Fruit fly (Drosophila melanogaster) whole organism, embryonic: ENCODE data around the gene CG44836.

ENCODE experiments used
- Bteb2 ChIP-seq: fragments of 200-800 bp; sonication (Bioruptor generic); optimal IDR thresholded peaks from 2 replicates; lab custom pipeline; 2016; ENCODE audit warnings: missing biosample characterization, missing genetic modification characterization
- CG17361 ChIP-seq: fragments of 200-800 bp; sonication (Bioruptor generic); IDR thresholded peaks from 3 replicates; pipeline ENCODE4 v1.3.6; 2022; ENCODE audit warnings: missing biosample characterization, missing genetic modification characterization
- CG17802 ChIP-seq: fragments of 200-800 bp; sonication (Bioruptor generic); optimal IDR thresholded peaks from 2 replicates; lab custom pipeline; 2018; ENCODE audit warnings: missing biosample characterization, mild to moderate bottlenecking, missing genetic modification characterization, moderate library complexity
- Dfd ChIP-seq, 2 experiments: fragments of >200 bp; optimal IDR thresholded peaks; 2 replicates each; lab custom pipeline; 2017; ENCODE audit warnings: missing biosample characterization in 2 of 2, missing genetic modification characterization in 2 of 2
- Opbp ChIP-seq: fragments of 200-800 bp; sonication (Bioruptor generic); IDR thresholded peaks from 3 replicates; pipeline ENCODE4 v1.3.6; 2022; ENCODE audit warnings: missing biosample characterization, missing genetic modification characterization; ENCODE audit not compliant: partially characterized antibody
- sisA ChIP-seq: fragments of 200-800 bp; sonication (Bioruptor generic); IDR thresholded peaks from 2 replicates; pipeline ENCODE4 v1.3.6; 2022; ENCODE audit warnings: missing biosample characterization, missing genetic modification characterization

- TF ChIP-seq Opbp (GFP tag; lab: Robert Waterston, UW) (no peak), sisA (GFP tag; lab: Robert Waterston, UW) (no peak), CG17802 (tag; lab: Kevin White, UChicago) (no peak), Bteb2 (GFP tag; lab: Kevin White, UChicago) (no peak), Dfd (GFP tag; optimal IDR thresholded peaks at IDR 0.05; lab: Kevin White, UChicago) (no peak), CG17361 (no peak)
Observed at dm6 chr3L:16349686-16350085, 50.4 kb downstream of the CG44836 start.
